Worm (Caenorhabditis elegans) whole organism, L3 larva: ENCODE measurements around the gene glct-6.

Experiments
- R02D3.7 ChIP-seq: fragments of 150-350 bp; optimal IDR thresholded peaks from 2 replicates; lab custom pipeline; 2014; ENCODE audit warnings: missing biosample characterization, missing genetic modification characterization
- aly-2 ChIP-seq: fragments of 150-350 bp; optimal IDR thresholded peaks from 2 replicates; lab custom pipeline; 2014; ENCODE audit warnings: missing biosample characterization, missing genetic modification characterization
- ama-1 ChIP-seq: fragments of 150-350 bp; optimal IDR thresholded peaks from 2 replicates; lab custom pipeline; 2018
- ceh-28 ChIP-seq: fragments of 150-350 bp; optimal IDR thresholded peaks from 2 replicates; lab custom pipeline; 2014; ENCODE audit warnings: missing biosample characterization, missing genetic modification reagents, missing genetic modification characterization
- ceh-9 ChIP-seq: sonication (generic microtip); optimal IDR thresholded peaks from 2 replicates; lab custom pipeline; 2018; ENCODE audit warnings: missing biosample characterization, missing genetic modification characterization
- daf-12 ChIP-seq: fragments of 150-350 bp; optimal IDR thresholded peaks from 2 replicates; lab custom pipeline; 2014; ENCODE audit warnings: missing biosample characterization, missing genetic modification reagents, missing genetic modification characterization
- egl-27 ChIP-seq: sonication (generic microtip); optimal IDR thresholded peaks from 4 replicates; lab custom pipeline; 2017; ENCODE audit warnings: missing biosample characterization, missing genetic modification reagents, missing genetic modification characterization
- egl-5 ChIP-seq: fragments of 150-350 bp; optimal IDR thresholded peaks from 2 replicates; lab custom pipeline; 2017; ENCODE audit warnings: missing biosample characterization, missing genetic modification reagents, missing genetic modification characterization, inconsistent platforms
- elt-1 ChIP-seq: fragments of 150-350 bp; optimal IDR thresholded peaks from 2 replicates; lab custom pipeline; 2014; ENCODE audit warnings: missing biosample characterization, missing genetic modification characterization
- elt-2 ChIP-seq: sonication (generic microtip); optimal IDR thresholded peaks from 2 replicates; lab custom pipeline; 2016; ENCODE audit warnings: missing genetic modification reagents, mild to moderate bottlenecking, missing genetic modification characterization, missing compliant biosample characterization
- fkh-2 ChIP-seq: fragments of 150-350 bp; optimal IDR thresholded peaks from 2 replicates; lab custom pipeline; 2014; ENCODE audit warnings: missing biosample characterization, missing genetic modification reagents, missing genetic modification characterization
- fos-1 ChIP-seq: fragments of 150-350 bp; optimal IDR thresholded peaks from 2 replicates; lab custom pipeline; 2014; ENCODE audit warnings: missing biosample characterization, missing genetic modification characterization
- hmg-11 ChIP-seq: sonication (generic microtip); optimal IDR thresholded peaks from 2 replicates; lab custom pipeline; 2016; ENCODE audit warnings: missing genetic modification characterization, missing compliant biosample characterization
- lin-15B ChIP-seq: fragments of 150-350 bp; optimal IDR thresholded peaks from 2 replicates; lab custom pipeline; 2014; ENCODE audit warnings: missing biosample characterization, missing genetic modification characterization
- lin-39 ChIP-seq: fragments of 150-350 bp; optimal IDR thresholded peaks from 2 replicates; lab custom pipeline; 2018; ENCODE audit warnings: missing biosample characterization, missing genetic modification reagents, missing genetic modification characterization
- lsy-12 ChIP-seq: sonication (generic microtip); optimal IDR thresholded peaks from 2 replicates; lab custom pipeline; 2016; ENCODE audit warnings: mild to moderate bottlenecking, missing genetic modification characterization, missing compliant biosample characterization
- mdl-1 ChIP-seq: fragments of 150-350 bp; optimal IDR thresholded peaks from 2 replicates; lab custom pipeline; 2014; ENCODE audit warnings: missing biosample characterization, missing genetic modification characterization
- mml-1 ChIP-seq: fragments of 150-350 bp; sonication (generic microtip); optimal IDR thresholded peaks from 3 replicates; lab custom pipeline; 2014; ENCODE audit warnings: missing biosample characterization, missing genetic modification characterization
- nfya-1 ChIP-seq: sonication (generic microtip); optimal IDR thresholded peaks from 2 replicates; lab custom pipeline; 2017; ENCODE audit warnings: missing genetic modification characterization, mild to moderate bottlenecking, missing compliant biosample characterization, antibody characterized with exemption, moderate library complexity; ENCODE audit not compliant: insufficient read depth
- nhr-11 ChIP-seq: fragments of 150-350 bp; optimal IDR thresholded peaks from 2 replicates; lab custom pipeline; 2014; ENCODE audit warnings: missing biosample characterization, missing genetic modification characterization
- nhr-12 ChIP-seq: fragments of 150-350 bp; optimal IDR thresholded peaks from 2 replicates; lab custom pipeline; 2014; ENCODE audit warnings: missing biosample characterization, missing genetic modification characterization
- nhr-23 ChIP-seq: fragments of 150-350 bp; optimal IDR thresholded peaks from 2 replicates; lab custom pipeline; 2014; ENCODE audit warnings: missing biosample characterization, missing genetic modification reagents, missing genetic modification characterization
- nhr-237 ChIP-seq: fragments of 150-350 bp; optimal IDR thresholded peaks from 2 replicates; lab custom pipeline; 2014; ENCODE audit warnings: missing biosample characterization, missing genetic modification characterization
- nhr-28 ChIP-seq: fragments of 150-350 bp; optimal IDR thresholded peaks from 2 replicates; lab custom pipeline; 2014; ENCODE audit warnings: missing biosample characterization, missing genetic modification characterization
- nhr-43 ChIP-seq: sonication (generic microtip); optimal IDR thresholded peaks from 2 replicates; lab custom pipeline; 2016; ENCODE audit warnings: mild to moderate bottlenecking, missing genetic modification characterization, missing compliant biosample characterization; ENCODE audit not compliant: poor library complexity, severe bottlenecking
- nhr-67 ChIP-seq: fragments of 150-350 bp; optimal IDR thresholded peaks from 2 replicates; lab custom pipeline; 2014; ENCODE audit warnings: missing biosample characterization, missing genetic modification characterization
- nhr-76 ChIP-seq: fragments of 150-350 bp; sonication (generic microtip); optimal IDR thresholded peaks from 5 replicates; lab custom pipeline; 2014; ENCODE audit warnings: missing biosample characterization, missing genetic modification characterization
- nhr-77 ChIP-seq: fragments of 150-350 bp; optimal IDR thresholded peaks from 2 replicates; lab custom pipeline; 2014; ENCODE audit warnings: missing biosample characterization, missing genetic modification characterization
- pqm-1 ChIP-seq: fragments of 150-350 bp; optimal IDR thresholded peaks from 2 replicates; lab custom pipeline; 2017; ENCODE audit warnings: missing biosample characterization, missing genetic modification characterization, inconsistent platforms
- skn-1 ChIP-seq: fragments of 150-350 bp; optimal IDR thresholded peaks from 2 replicates; lab custom pipeline; 2014; ENCODE audit warnings: missing biosample characterization, missing genetic modification characterization
- snpc-4 ChIP-seq: fragments of 150-350 bp; optimal IDR thresholded peaks from 2 replicates; lab custom pipeline; 2014; ENCODE audit warnings: missing biosample characterization, missing genetic modification characterization
- tbx-2 ChIP-seq: sonication (generic microtip); optimal IDR thresholded peaks from 2 replicates; lab custom pipeline; 2016; ENCODE audit warnings: mild to moderate bottlenecking, missing genetic modification characterization, missing compliant biosample characterization
- unc-39 ChIP-seq: sonication (generic microtip); optimal IDR thresholded peaks from 4 replicates; lab custom pipeline; 2017; ENCODE audit warnings: missing biosample characterization, missing genetic modification characterization
- zag-1 ChIP-seq: fragments of 150-350 bp; optimal IDR thresholded peaks from 2 replicates; lab custom pipeline; 2014; ENCODE audit warnings: missing biosample characterization, missing genetic modification characterization
- ztf-11 ChIP-seq: fragments of 150-350 bp; optimal IDR thresholded peaks from 2 replicates; lab custom pipeline; 2014; ENCODE audit warnings: missing biosample characterization, missing genetic modification characterization

The glct-6 gene

ce11 chrIV:3824720-3825119 lies 40.7 kb downstream of the glct-6 start:
- TF ChIP-seq hmg-11 (peak; percentile 57), lin-39 (peak; percentile 84), nfya-1 (tag; lab: Kevin White, UChicago) (peak; percentile 68), skn-1 (no peak), mdl-1 (tag; lab: Kevin White, UChicago) (no peak), lin-15B (tag; lab: Kevin White, UChicago) (peak; percentile 20)

ce11 chrIV:3825388-3825787 lies 41.4 kb downstream of the glct-6 start:
- TF ChIP-seq elt-1 (tag; lab: Kevin White, UChicago) (peak; percentile 21), ceh-9 (tag; lab: Kevin White, UChicago) (no peak), egl-5 (peak; percentile 3)

- TF ChIP-seq mml-1 (tag; lab: Kevin White, UChicago) (no peak), ceh-28 (no peak), nhr-67 (tag; lab: Kevin White, UChicago) (no peak), daf-12 (tag; lab: Kevin White, UChicago) (no peak), nhr-237 (no peak), ama-1 (lab: Kevin White, UChicago) (no peak), tbx-2 (tag; lab: Kevin White, UChicago) (no peak), ceh-9 (tag; lab: Kevin White, UChicago) (no peak), nhr-43 (tag; lab: Kevin White, UChicago) (no peak), nhr-11 (tag; lab: Kevin White, UChicago) (no peak), zag-1 (tag; lab: Kevin White, UChicago) (no peak), nhr-28 (tag; lab: Kevin White, UChicago) (no peak), nhr-77 (tag; lab: Kevin White, UChicago) (no peak), fos-1 (tag; lab: Kevin White, UChicago) (no peak), pqm-1 (tag; lab: Kevin White, UChicago) (no peak), nhr-76 (no peak), lsy-12 (no peak)
Observed at ce11 chrIV:3826590-3827128, 42.6 kb downstream of the glct-6 start, which contains the start of gene F28F9.3. Gene F28F9.3, plus strand, starts transcription at chrIV:3826890.

- TF ChIP-seq nhr-12 (tag; lab: Kevin White, UChicago): no peak
- TF ChIP-seq egl-5: no peak
- no peak for TF ChIP-seq egl-27
- TF ChIP-seq lin-15B (tag; lab: Kevin White, UChicago): no peak
- TF ChIP-seq ama-1 (lab: Kevin White, UChicago): no peak
- TF ChIP-seq ztf-11 (tag; lab: Kevin White, UChicago): no peak
- no peak for TF ChIP-seq unc-39 (tag; lab: Kevin White, UChicago)
- TF ChIP-seq mdl-1 (tag; lab: Kevin White, UChicago): no peak
- TF ChIP-seq fkh-2 (tag; lab: Kevin White, UChicago): no peak
- TF ChIP-seq zag-1 (tag; lab: Kevin White, UChicago): no peak
- TF ChIP-seq nhr-77 (tag; lab: Kevin White, UChicago): no peak
- TF ChIP-seq elt-2: no peak
- TF ChIP-seq nhr-23 (tag; lab: Kevin White, UChicago): no peak
- no peak for TF ChIP-seq aly-2
Observed at ce11 chrIV:3827724-3828123, 43.7 kb downstream of the glct-6 start.

- TF ChIP-seq egl-5 (no peak), nhr-28 (tag; lab: Kevin White, UChicago) (no peak), mml-1 (tag; lab: Kevin White, UChicago) (no peak), snpc-4 (tag; lab: Kevin White, UChicago) (no peak), R02D3.7 (tag; lab: Kevin White, UChicago) (no peak), egl-27 (no peak)
Observed at ce11 chrIV:3832040-3832439, 48.0 kb downstream of the glct-6 start.
